Worm (Caenorhabditis elegans) whole organism, L1 larva: ENCODE measurements around the gene metl-9.

Experiments used
- ama-1 ChIP-seq: fragments of 150-350 bp; optimal IDR thresholded peaks from 2 replicates; lab custom pipeline; 2014
- ceh-88 ChIP-seq: fragments of 200-800 bp; sonication (Bioruptor generic); IDR thresholded peaks from 2 replicates; pipeline ENCODE4 v1.3.6; 2022; ENCODE audit warnings: missing genetic modification characterization, missing compliant biosample characterization
- sptf-1 ChIP-seq: fragments of 150-350 bp; optimal IDR thresholded peaks from 2 replicates; lab custom pipeline; 2014; ENCODE audit warnings: missing biosample characterization, missing genetic modification characterization
- sup-37 ChIP-seq: fragments of 200-800 bp; sonication (Bioruptor generic); optimal IDR thresholded peaks from 2 replicates; lab custom pipeline; 2018; ENCODE audit warnings: mild to moderate bottlenecking, missing genetic modification characterization, missing compliant biosample characterization

DNA sequence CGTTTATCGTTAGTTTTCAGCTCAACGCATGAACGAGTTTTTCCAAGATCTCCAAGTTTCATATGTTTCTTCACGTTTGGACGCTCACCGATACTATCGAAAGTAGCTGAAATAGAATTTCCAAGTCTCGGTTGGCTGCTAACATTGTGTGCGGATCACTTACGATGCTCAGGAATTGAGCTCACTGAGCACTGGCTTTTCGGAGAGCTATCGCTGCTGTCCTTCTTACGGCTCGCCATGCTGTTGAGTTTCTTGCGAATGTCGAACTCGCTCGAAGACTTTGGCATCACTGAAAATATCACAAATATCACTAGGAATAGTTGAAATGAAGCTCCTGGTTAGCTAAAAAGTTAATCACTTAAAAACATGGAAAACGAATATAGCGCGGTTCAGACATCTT lies 27.1 kb downstream of the metl-9 start:
- TF ChIP-seq ama-1 (no peak), ceh-88 (no peak), sup-37 (no peak), sptf-1 (no peak)
